Worm (Caenorhabditis elegans) whole organism, young adult: ENCODE results near the gene F38H4.6.

Source experiments
- Y53F4B.3 ChIP-seq: fragments of 200-800 bp; sonication (Bioruptor generic); IDR thresholded peaks from 2 replicates; pipeline ENCODE4 v1.3.6; 2022; ENCODE audit warnings: missing genetic modification reagents, missing genetic modification characterization, missing compliant biosample characterization
- hmg-20 ChIP-seq: fragments of 200-800 bp; sonication (Bioruptor generic); IDR thresholded peaks from 2 replicates; pipeline ENCODE4 v1.3.6; 2022; ENCODE audit warnings: missing genetic modification reagents, missing genetic modification characterization, missing compliant biosample characterization
- lin-26 ChIP-seq: fragments of 200-800 bp; sonication (Bioruptor generic); IDR thresholded peaks from 2 replicates; pipeline ENCODE4 v1.3.6; 2022; ENCODE audit warnings: missing genetic modification reagents, missing genetic modification characterization, missing compliant biosample characterization
- unc-62 ChIP-seq: fragments of 150-350 bp; optimal IDR thresholded peaks from 2 replicates; lab custom pipeline; 2014; ENCODE audit warnings: missing biosample characterization, missing genetic modification reagents, missing genetic modification characterization

The F38H4.6 gene

ce11 chrIV:11799240-11799639 lies 48.4 kb downstream of the F38H4.6 start:
- TF ChIP-seq hmg-20 (GFP tag; lab: Robert Waterston, UW) (no peak), lin-26 (GFP tag; lab: Robert Waterston, UW) (no peak), unc-62 (no peak), Y53F4B.3 (GFP tag; lab: Robert Waterston, UW) (no peak)
